Worm (Caenorhabditis elegans) whole organism, late embryonic: ENCODE results near the gene ceh-92.

Experiments used
- ama-1 ChIP-seq: fragments of 150-350 bp; optimal IDR thresholded peaks from 2 replicates; lab custom pipeline; 2014
- ceh-31 ChIP-seq: sonication (generic microtip); optimal IDR thresholded peaks from 2 replicates; lab custom pipeline; 2016; ENCODE audit warnings: missing genetic modification characterization, missing compliant biosample characterization
- dve-1 ChIP-seq: sonication (generic microtip); optimal IDR thresholded peaks from 2 replicates; lab custom pipeline; 2017; ENCODE audit warnings: antibody characterized with exemption, mild to moderate bottlenecking, missing genetic modification characterization, missing compliant biosample characterization
- elt-2 ChIP-seq: sonication (generic microtip); optimal IDR thresholded peaks from 2 replicates; lab custom pipeline; 2016; ENCODE audit warnings: missing genetic modification reagents, missing genetic modification characterization, missing compliant biosample characterization
- hlh-6 ChIP-seq: sonication (generic microtip); optimal IDR thresholded peaks from 2 replicates; lab custom pipeline; 2016; ENCODE audit warnings: missing genotype, missing genetic modification characterization, missing compliant biosample characterization
- mec-3 ChIP-seq: sonication (generic microtip); optimal IDR thresholded peaks from 2 replicates; lab custom pipeline; 2016; ENCODE audit warnings: borderline replicate concordance, missing genetic modification characterization, missing compliant biosample characterization
- nfya-1 ChIP-seq: sonication (generic microtip); optimal IDR thresholded peaks from 2 replicates; lab custom pipeline; 2017; ENCODE audit warnings: missing genetic modification characterization, mild to moderate bottlenecking, missing compliant biosample characterization, antibody characterized with exemption, moderate library complexity
- nhr-11 ChIP-seq: fragments of 150-350 bp; optimal IDR thresholded peaks from 2 replicates; lab custom pipeline; 2014; ENCODE audit warnings: missing biosample characterization, missing genetic modification characterization
- pha-2 ChIP-seq: sonication (generic microtip); optimal IDR thresholded peaks from 2 replicates; lab custom pipeline; 2017; ENCODE audit warnings: mild to moderate bottlenecking, missing genetic modification characterization, missing compliant biosample characterization
- pha-4 ChIP-seq: fragments of 150-350 bp; optimal IDR thresholded peaks from 2 replicates; lab custom pipeline; 2018; ENCODE audit warnings: missing biosample characterization, missing genetic modification reagents, missing genetic modification characterization
- pqm-1 ChIP-seq: sonication (generic microtip); optimal IDR thresholded peaks from 2 replicates; lab custom pipeline; 2016; ENCODE audit warnings: missing genetic modification characterization, missing compliant biosample characterization
- syd-9 ChIP-seq: sonication (generic microtip); optimal IDR thresholded peaks from 2 replicates; lab custom pipeline; 2016; ENCODE audit warnings: mild to moderate bottlenecking, missing genetic modification characterization, moderate library complexity, missing compliant biosample characterization
- unc-3 ChIP-seq, 2 experiments: fragments of 200-800 bp in 1 of 2; sonication (Bioruptor generic) in 1 of 2; sonication (generic microtip) in 1 of 2; conservative IDR thresholded peaks in 1 of 2; optimal IDR thresholded peaks in 1 of 2; 2 replicates each; pipeline versions ENCODE4 v1.3.6 to Lab custom; 2016 to 2022; ENCODE audit warnings: missing compliant biosample characterization in 2 of 2, missing genetic modification characterization in 2 of 2, missing genetic modification reagents in 1 of 2
- unc-42 ChIP-seq: sonication (generic microtip); optimal IDR thresholded peaks from 2 replicates; lab custom pipeline; 2016; ENCODE audit warnings: missing genotype, missing genetic modification characterization, missing compliant biosample characterization

- TF ChIP-seq nhr-11 = no peak
- no peak for TF ChIP-seq ama-1 (lab: Kevin White, UChicago)
- no peak for TF ChIP-seq mec-3
- TF ChIP-seq nfya-1 (tag; lab: Kevin White, UChicago) = no peak
- no peak for TF ChIP-seq ceh-31 (tag; lab: Kevin White, UChicago)
- no peak for TF ChIP-seq unc-42
- no peak for TF ChIP-seq pha-2 (tag; lab: Kevin White, UChicago)
- TF ChIP-seq hlh-6 (tag; lab: Kevin White, UChicago) = no peak
- no peak for TF ChIP-seq pqm-1
- TF ChIP-seq dve-1 (tag; lab: Kevin White, UChicago) = no peak
- TF ChIP-seq pha-4 = no peak
- TF ChIP-seq elt-2 (tag; lab: Kevin White, UChicago) = no peak
- no peak for TF ChIP-seq unc-3 (GFP tag; conservative IDR thresholded peaks at IDR 0.05; lab: Robert Waterston, UW)
- no peak for TF ChIP-seq unc-3 (tag; optimal IDR thresholded peaks at IDR 0.05; lab: Kevin White, UChicago)
- no peak for TF ChIP-seq syd-9 (tag; lab: Kevin White, UChicago)
Measured at ce11 chrIII:11573921-11574320, 7.5 kb upstream of the ceh-92 start, which contains the start of gene Y66D12A.8.
